Worm (Caenorhabditis elegans) whole organism, L1 larva: ENCODE measurements around the gene ZK54.3.

ENCODE experiments used
- efl-1 ChIP-seq, 4 experiments: fragments of 150-350 bp; optimal IDR thresholded peaks in 3 of 4; peaks in 1 of 4; 1 replicate in 1 of 4; 2 replicates in 3 of 4; lab custom pipeline; 2014; ENCODE audit warnings: missing biosample characterization in 2 of 4, missing genetic modification characterization in 2 of 4, missing genetic modification reagents in 2 of 4
- grh-1 ChIP-seq: fragments of 200-800 bp; sonication (Bioruptor generic); IDR thresholded peaks from 2 replicates; pipeline ENCODE4 v1.3.6; 2022; ENCODE audit warnings: missing genetic modification reagents, missing genetic modification characterization, missing compliant biosample characterization
- lin-15B ChIP-seq: fragments of 150-350 bp; sonication (generic microtip); optimal IDR thresholded peaks from 3 replicates; lab custom pipeline; 2014; ENCODE audit warnings: missing biosample characterization, missing genetic modification characterization
- mef-2 ChIP-seq: fragments of 150-350 bp; optimal IDR thresholded peaks from 2 replicates; lab custom pipeline; 2014; ENCODE audit warnings: missing biosample characterization, missing genetic modification characterization
- nhr-28 ChIP-seq: fragments of 150-350 bp; optimal IDR thresholded peaks from 2 replicates; lab custom pipeline; 2014; ENCODE audit warnings: missing biosample characterization, missing genetic modification characterization
- nhr-76 ChIP-seq: sonication (generic microtip); optimal IDR thresholded peaks from 2 replicates; lab custom pipeline; 2017; ENCODE audit warnings: missing biosample characterization, missing genetic modification characterization
- pqm-1 ChIP-seq: sonication (generic microtip); optimal IDR thresholded peaks from 3 replicates; lab custom pipeline; 2017; ENCODE audit warnings: missing biosample characterization, missing genetic modification characterization
- snu-23 ChIP-seq: sonication (generic microtip); optimal IDR thresholded peaks from 2 replicates; lab custom pipeline; 2016; ENCODE audit warnings: missing genetic modification characterization, missing compliant biosample characterization

- TF ChIP-seq lin-15B (tag; lab: Kevin White, UChicago) (no peak), nhr-28 (no peak), snu-23 (GFP tag; lab: Kevin White, UChicago) (peak; percentile 13), nhr-76 (tag; lab: Kevin White, UChicago) (no peak), mef-2 (no peak), efl-1 (optimal IDR thresholded peaks at IDR 0.05; lab: Kevin White, UChicago) (no peak), efl-1 (GFP tag; optimal IDR thresholded peaks at IDR 0.05 in 1 of 2; lab: Kevin White, UChicago) (no peak), pqm-1 (no peak), grh-1 (GFP tag; lab: Robert Waterston, UW) (no peak)
Measured at ce11 chrX:17504447-17504846, 37.6 kb upstream of the ZK54.3 start.
